Worm (Caenorhabditis elegans): Measurements from ENCODE around the gene twk-28.

The twk-28 gene

ce11 chrX:4244489-4245123 lies 34.5 kb downstream of the twk-28 start (continued):
- TF ChIP-seq unc-39 (tag; optimal IDR thresholded peaks at IDR 0.05): no peak
- TF ChIP-seq nhr-28 (tag; optimal IDR thresholded peaks at IDR 0.05): peak; percentile 71
- TF ChIP-seq daf-16 (GFP tag; optimal IDR thresholded peaks at IDR 0.05): peak in 1 of 2 experiments; percentile 85
- peak; percentile 71 for TF ChIP-seq daf-16 (tag; optimal IDR thresholded peaks at IDR 0.05)
- no peak for TF ChIP-seq pqm-1 (tag; optimal IDR thresholded peaks at IDR 0.05)
- TF ChIP-seq duxl-1 (tag; optimal IDR thresholded peaks at IDR 0.05; ENCODE audit: poor library complexity): no peak
- TF ChIP-seq dmd-6 (GFP tag; IDR thresholded peaks at IDR 0.05): peak; percentile 15; the same call in 1 of the 2 replicates

- TF ChIP-seq Y75B8A.6 (GFP tag; IDR thresholded peaks at IDR 0.05): no peak
- TF ChIP-seq F44E2.7 (GFP tag; IDR thresholded peaks at IDR 0.05): no peak
- no peak for TF ChIP-seq hlh-30 (tag; optimal IDR thresholded peaks at IDR 0.05; ENCODE audit: insufficient read depth)
- no peak for TF ChIP-seq nhr-77 (tag; optimal IDR thresholded peaks at IDR 0.05)
- no peak for TF ChIP-seq ztf-7 (tag; optimal IDR thresholded peaks at IDR 0.05)
- TF ChIP-seq fkh-10 (GFP tag; optimal IDR thresholded peaks at IDR 0.05): peak; percentile 18
- TF ChIP-seq ces-1 (GFP tag; optimal IDR thresholded peaks at IDR 0.05): peak; percentile 79
- TF ChIP-seq ama-1 (optimal IDR thresholded peaks at IDR 0.05): no peak
- TF ChIP-seq mep-1 (tag; optimal IDR thresholded peaks at IDR 0.05): no peak
Observed at ce11 chrX:4238971-4239370, 40.2 kb downstream of the twk-28 start.

ce11 chrX:4235752-4236151 lies 43.4 kb downstream of the twk-28 start, which contains the start of gene rab-37:
Gene rab-37 (minus strand): TSS chrX:4235852.
- TF ChIP-seq aha-1 (tag): peak; percentile 39
- TF ChIP-seq tag-97 (GFP tag; IDR thresholded peaks at IDR 0.05): no peak
